Worm (Caenorhabditis elegans) whole organism, young adult: Measurements from ENCODE around the gene F13B12.3.

Experiments
- F52B5.7 ChIP-seq: sonication (generic microtip); optimal IDR thresholded peaks from 2 replicates; lab custom pipeline; 2016; ENCODE audit warnings: mild to moderate bottlenecking, missing genetic modification characterization, missing compliant biosample characterization
- dpl-1 ChIP-seq: fragments of 150-350 bp; optimal IDR thresholded peaks from 2 replicates; lab custom pipeline; 2014; ENCODE audit warnings: missing biosample characterization, missing genetic modification reagents, missing genetic modification characterization
- ekl-4 ChIP-seq: fragments of 200-800 bp; sonication (Bioruptor generic); IDR thresholded peaks from 2 replicates; pipeline ENCODE4 v1.3.6; 2022; ENCODE audit warnings: missing genetic modification reagents, missing genetic modification characterization, missing compliant biosample characterization
- ets-4 ChIP-seq: fragments of 200-800 bp; sonication (Bioruptor generic); optimal IDR thresholded peaks from 2 replicates; lab custom pipeline; 2018; ENCODE audit warnings: mild to moderate bottlenecking, missing genetic modification characterization, missing compliant biosample characterization
- lin-54 ChIP-seq: fragments of 200-800 bp; sonication (Bioruptor generic); optimal IDR thresholded peaks from 2 replicates; lab custom pipeline; 2018; ENCODE audit warnings: mild to moderate bottlenecking, missing genetic modification characterization, missing compliant biosample characterization
- pha-4 ChIP-seq: fragments of 150-350 bp; sonication (generic microtip); optimal IDR thresholded peaks from 2 replicates; lab custom pipeline; 2014; ENCODE audit warnings: missing biosample characterization, missing genetic modification reagents, missing genetic modification characterization
- unc-62 ChIP-seq: fragments of 150-350 bp; optimal IDR thresholded peaks from 2 replicates; lab custom pipeline; 2014; ENCODE audit warnings: missing biosample characterization, missing genetic modification reagents, missing genetic modification characterization

DNA sequence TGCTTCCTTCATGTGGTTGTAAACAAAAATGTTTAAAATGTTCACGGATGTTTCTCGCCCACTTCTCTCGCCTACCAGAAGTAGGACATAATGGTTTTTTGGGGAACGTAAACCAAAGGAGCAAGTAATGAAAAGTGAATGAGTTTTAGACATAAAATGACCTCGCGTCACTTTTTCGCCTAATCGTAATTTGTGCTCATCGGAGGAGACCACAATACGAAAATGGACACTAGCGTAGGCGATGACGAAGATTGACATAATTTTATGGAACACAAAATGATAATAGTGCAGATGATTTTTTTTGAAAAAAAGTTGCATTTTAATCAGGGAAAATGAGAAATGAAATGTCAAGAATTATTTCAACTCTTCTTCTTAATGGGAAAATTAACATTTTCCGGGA, 29.7 kb downstream of the F13B12.3 start:
- TF ChIP-seq dpl-1 (GFP tag; lab: Kevin White, UChicago) (no peak), lin-54 (GFP tag; lab: Kevin White, UChicago) (no peak), F52B5.7 (tag; lab: Kevin White, UChicago) (no peak), ekl-4 (GFP tag; lab: Robert Waterston, UW) (no peak), ets-4 (GFP tag; lab: Kevin White, UChicago) (no peak), unc-62 (GFP tag; lab: Kevin White, UChicago) (no peak), pha-4 (no peak)
